Fruit fly (Drosophila melanogaster): Measurements from ENCODE around the gene unc-13.

DNA sequence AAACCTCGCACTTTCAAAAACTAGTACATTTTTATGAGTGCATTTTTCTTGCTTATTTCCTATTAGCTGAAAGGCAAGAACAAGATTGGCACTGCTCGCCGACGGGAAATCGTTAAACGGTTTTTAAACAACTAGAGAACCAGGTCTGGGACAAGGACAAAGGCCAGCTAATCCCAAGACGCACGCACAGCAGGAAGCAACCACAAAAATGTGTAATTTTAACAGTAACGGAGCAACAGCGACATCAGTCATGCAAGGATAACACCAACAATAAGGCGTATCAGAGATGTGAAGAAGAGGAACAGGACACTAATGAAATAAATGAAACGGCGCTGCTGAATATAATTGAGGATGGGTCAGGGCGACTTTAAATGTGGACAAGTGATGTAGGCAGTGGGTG, 61.0 kb downstream of the unc-13 start:
- TF ChIP-seq CTCF (optimal IDR thresholded peaks at IDR 0.05) = no peak
- TF ChIP-seq CG8478 (optimal IDR thresholded peaks at IDR 0.05) = no peak

Measured in S2 (cell line).